Comparison of ENCODE assay signal across 6 worm cellular contexts in genomic region chrV:17659228-17659627, ce11.
TF ChIP-seq lines count a peak whose summit lies in the region.

TSS of gene fbxa-108 (minus strand) at chrV:17659385.

TF ChIP-seq in whole organism, L1 larva, 84 proteins besides CTCF, POLR2A, EP300 and RAD21 (continues in another document):
- TF ChIP-seq nhr-77 (tag; optimal IDR thresholded peaks at IDR 0.05; lab: Kevin White, UChicago): no peak
- TF ChIP-seq unc-30 (tag; optimal IDR thresholded peaks at IDR 0.05; lab: Kevin White, UChicago): no peak
- TF ChIP-seq mdl-1 (tag; optimal IDR thresholded peaks at IDR 0.05; lab: Kevin White, UChicago): peak in 1 of 2 experiments; percentile 52
- peak; percentile 65 for TF ChIP-seq nhr-90 (tag; optimal IDR thresholded peaks at IDR 0.05; lab: Kevin White, UChicago; ENCODE audit: poor library complexity)
- TF ChIP-seq zip-4 (GFP tag; optimal IDR thresholded peaks at IDR 0.05; lab: Kevin White, UChicago): peak; percentile 20
- TF ChIP-seq pqm-1 (tag; optimal IDR thresholded peaks at IDR 0.05; lab: Kevin White, UChicago): peak; percentile 94
- peak in 1 of 2 experiments; percentile 40 for TF ChIP-seq lin-35 (GFP tag; optimal IDR thresholded peaks at IDR 0.05; lab: Kevin White, UChicago)
- no peak for TF ChIP-seq nhr-11 (tag; optimal IDR thresholded peaks at IDR 0.05; lab: Kevin White, UChicago)
- TF ChIP-seq jun-1 (tag; optimal IDR thresholded peaks at IDR 0.05; lab: Kevin White, UChicago): peak; percentile 24
- TF ChIP-seq sup-37 (GFP tag; optimal IDR thresholded peaks at IDR 0.05; lab: Kevin White, UChicago): no peak
- TF ChIP-seq nhr-20 (tag; optimal IDR thresholded peaks at IDR 0.05; lab: Kevin White, UChicago): peak; percentile 64
- TF ChIP-seq nhr-12 (tag; optimal IDR thresholded peaks at IDR 0.05; lab: Kevin White, UChicago): no peak
- TF ChIP-seq hpl-2 (GFP tag; optimal IDR thresholded peaks at IDR 0.05; lab: Kevin White, UChicago): peak; percentile 28
- no peak for TF ChIP-seq egl-27 (tag; optimal IDR thresholded peaks at IDR 0.05; lab: Kevin White, UChicago)
- peak; percentile 36 for TF ChIP-seq nhr-19 (GFP tag; conservative IDR thresholded peaks at IDR 0.05; lab: Robert Waterston, UW)

TF ChIP-seq in whole organism, L2 larva, 48 proteins besides CTCF, POLR2A, EP300 and RAD21:
- peak; percentile 54 for TF ChIP-seq gmeb-1 (tag; optimal IDR thresholded peaks at IDR 0.05; lab: Kevin White, UChicago)
- TF ChIP-seq F13H6.1 (tag; optimal IDR thresholded peaks at IDR 0.05; lab: Kevin White, UChicago): peak; percentile 48
- no peak for TF ChIP-seq skn-1 (tag; optimal IDR thresholded peaks at IDR 0.05; lab: Kevin White, UChicago)
- peak; percentile 94 for TF ChIP-seq fos-1 (tag; optimal IDR thresholded peaks at IDR 0.05; lab: Kevin White, UChicago)
- TF ChIP-seq crh-2 (tag; optimal IDR thresholded peaks at IDR 0.05; lab: Kevin White, UChicago): peak; percentile 85
- peak; percentile 43 for TF ChIP-seq sma-3 (GFP tag; optimal IDR thresholded peaks at IDR 0.05; lab: Kevin White, UChicago)
- no peak for TF ChIP-seq aly-2 (tag; optimal IDR thresholded peaks at IDR 0.05; lab: Kevin White, UChicago)
- TF ChIP-seq sma-9 (GFP tag; optimal IDR thresholded peaks at IDR 0.05; lab: Kevin White, UChicago): peak; percentile 83
- no peak for TF ChIP-seq sma-9 (tag; optimal IDR thresholded peaks at IDR 0.05; lab: Kevin White, UChicago)
- no peak for TF ChIP-seq elt-1 (tag; optimal IDR thresholded peaks at IDR 0.05; lab: Kevin White, UChicago)

TF ChIP-seq in whole organism, L3 larva, 47 proteins besides CTCF, POLR2A, EP300 and RAD21:
- TF ChIP-seq jun-1 (tag; optimal IDR thresholded peaks at IDR 0.05; lab: Kevin White, UChicago) (peak; percentile 87), pqm-1 (tag; optimal IDR thresholded peaks at IDR 0.05; lab: Kevin White, UChicago) (peak; percentile 99), snpc-4 (tag; optimal IDR thresholded peaks at IDR 0.05; lab: Kevin White, UChicago) (peak; percentile 14), pha-4 (tag; optimal IDR thresholded peaks at IDR 0.05; lab: Kevin White, UChicago) (peak; percentile 71), ceh-28 (tag; optimal IDR thresholded peaks at IDR 0.05; lab: Kevin White, UChicago) (peak; percentile 60), nhr-11 (tag; optimal IDR thresholded peaks at IDR 0.05; lab: Kevin White, UChicago) (no peak), elt-2 (tag; optimal IDR thresholded peaks at IDR 0.05; lab: Kevin White, UChicago) (peak; percentile 100), ztf-4 (tag; optimal IDR thresholded peaks at IDR 0.05; lab: Kevin White, UChicago) (no peak)

TF ChIP-seq in whole organism, L4 larva, 104 proteins besides CTCF, POLR2A, EP300 and RAD21 (continues in another document):
- TF ChIP-seq attf-4 (tag; optimal IDR thresholded peaks at IDR 0.05; lab: Kevin White, UChicago) (no peak), nhr-48 (tag; optimal IDR thresholded peaks at IDR 0.05; lab: Kevin White, UChicago) (peak; percentile 91), lsy-2 (tag; optimal IDR thresholded peaks at IDR 0.05; lab: Kevin White, UChicago) (peak in 1 of 2 experiments; percentile 44), ceh-44 (GFP tag; IDR thresholded peaks at IDR 0.05; lab: Robert Waterston, UW) (no peak), dve-1 (tag; optimal IDR thresholded peaks at IDR 0.05; lab: Kevin White, UChicago; ENCODE audit: insufficient read depth) (peak; percentile 93), Y105C5A.15 (GFP tag; IDR thresholded peaks at IDR 0.05; lab: Robert Waterston, UW) (no peak), madf-5 (GFP tag; IDR thresholded peaks at IDR 0.05; lab: Robert Waterston, UW) (no peak), duxl-1 (tag; optimal IDR thresholded peaks at IDR 0.05; lab: Kevin White, UChicago; ENCODE audit: poor library complexity) (no peak), unc-39 (tag; optimal IDR thresholded peaks at IDR 0.05; lab: Kevin White, UChicago) (no peak), D1046.2 (GFP tag; IDR thresholded peaks at IDR 0.05; lab: Robert Waterston, UW) (no peak), mxl-3 (GFP tag; optimal IDR thresholded peaks at IDR 0.05; lab: Kevin White, UChicago) (peak; percentile 21), cey-2 (tag; optimal IDR thresholded peaks at IDR 0.05; lab: Kevin White, UChicago; ENCODE audit: borderline replicate concordance, insufficient read depth) (peak; percentile 40), tag-97 (GFP tag; IDR thresholded peaks at IDR 0.05; lab: Robert Waterston, UW) (no peak), mes-2 (tag; optimal IDR thresholded peaks at IDR 0.05; lab: Kevin White, UChicago; ENCODE audit: poor library complexity, severe bottlenecking) (peak; percentile 43), dmd-6 (GFP tag; IDR thresholded peaks at IDR 0.05; lab: Robert Waterston, UW) (peak; percentile 97), mep-1 (tag; optimal IDR thresholded peaks at IDR 0.05; lab: Kevin White, UChicago) (peak; percentile 56), hlh-30 (tag; optimal IDR thresholded peaks at IDR 0.05; lab: Kevin White, UChicago; ENCODE audit: insufficient read depth) (peak; percentile 46), nhr-76 (tag; optimal IDR thresholded peaks at IDR 0.05; lab: Kevin White, UChicago) (no peak), T26A8.4 (GFP tag; IDR thresholded peaks at IDR 0.05; lab: Robert Waterston, UW) (no peak), hif-1 (tag; optimal IDR thresholded peaks at IDR 0.05; lab: Kevin White, UChicago) (peak; percentile 7 to 45)

TF ChIP-seq in whole organism, late embryonic, 69 proteins besides CTCF, POLR2A, EP300 and RAD21:
- peak; percentile 92 for TF ChIP-seq elt-2 (tag; optimal IDR thresholded peaks at IDR 0.05; lab: Kevin White, UChicago)
- TF ChIP-seq tbx-7 (tag; optimal IDR thresholded peaks at IDR 0.05; lab: Kevin White, UChicago): no peak
- no peak for TF ChIP-seq ceh-18 (tag; optimal IDR thresholded peaks at IDR 0.05; lab: Kevin White, UChicago)
- TF ChIP-seq elt-4 (tag; optimal IDR thresholded peaks at IDR 0.05; lab: Kevin White, UChicago): no peak

TF ChIP-seq in whole organism, young adult, 124 proteins besides CTCF, POLR2A, EP300 and RAD21 (continues in another document):
- TF ChIP-seq cebp-2 (GFP tag; IDR thresholded peaks at IDR 0.05; lab: Robert Waterston, UW): no peak
- no peak for TF ChIP-seq F57C9.4 (tag; optimal IDR thresholded peaks at IDR 0.05; lab: Kevin White, UChicago)
- TF ChIP-seq ztf-18 (tag; optimal IDR thresholded peaks at IDR 0.05; lab: Kevin White, UChicago): no peak
- no peak for TF ChIP-seq egrh-3 (GFP tag; IDR thresholded peaks at IDR 0.05; lab: Robert Waterston, UW)
- TF ChIP-seq unc-62 (GFP tag; optimal IDR thresholded peaks at IDR 0.05; lab: Kevin White, UChicago): peak; percentile 17
- no peak for TF ChIP-seq somi-1 (GFP tag; optimal IDR thresholded peaks at IDR 0.05; lab: Kevin White, UChicago)
- TF ChIP-seq pha-4 (tag; optimal IDR thresholded peaks at IDR 0.05; lab: Kevin White, UChicago): peak; percentile 82
- no peak for TF ChIP-seq nhr-120 (GFP tag; IDR thresholded peaks at IDR 0.05; lab: Robert Waterston, UW)
- no peak for TF ChIP-seq sptf-2 (GFP tag; optimal IDR thresholded peaks at IDR 0.05; lab: Kevin White, UChicago)
- TF ChIP-seq F33H1.4 (GFP tag; IDR thresholded peaks at IDR 0.05; lab: Robert Waterston, UW): no peak
- no peak for TF ChIP-seq nhr-27 (tag; optimal IDR thresholded peaks at IDR 0.05; lab: Kevin White, UChicago)
- peak; percentile 9 for TF ChIP-seq F22D6.2 (tag; optimal IDR thresholded peaks at IDR 0.05; lab: Kevin White, UChicago)
- no peak for TF ChIP-seq C17E4.6 (GFP tag; IDR thresholded peaks at IDR 0.05; lab: Robert Waterston, UW)
- no peak for TF ChIP-seq T26A5.8 (tag; optimal IDR thresholded peaks at IDR 0.05; lab: Kevin White, UChicago)
- no peak for TF ChIP-seq xnd-1 (tag; optimal IDR thresholded peaks at IDR 0.05; lab: Kevin White, UChicago)
- no peak for TF ChIP-seq die-1 (tag; optimal IDR thresholded peaks at IDR 0.05; lab: Kevin White, UChicago)
- peak; percentile 78 for TF ChIP-seq atf-7 (tag; optimal IDR thresholded peaks at IDR 0.05; lab: Kevin White, UChicago)
- no peak for TF ChIP-seq B0261.1 (tag; optimal IDR thresholded peaks at IDR 0.05; lab: Kevin White, UChicago)
- TF ChIP-seq lsy-27 (tag; optimal IDR thresholded peaks at IDR 0.05; lab: Kevin White, UChicago; ENCODE audit: borderline replicate concordance, insufficient read depth): no peak
- no peak for TF ChIP-seq snpc-1.1 (tag; optimal IDR thresholded peaks at IDR 0.05; lab: Kevin White, UChicago; ENCODE audit: insufficient read depth)
- no peak for TF ChIP-seq rpc-1 (optimal IDR thresholded peaks at IDR 0.05; lab: Kevin White, UChicago)
- no peak for TF ChIP-seq rpc-1 (tag; optimal IDR thresholded peaks at IDR 0.05; lab: Kevin White, UChicago)
- no peak for TF ChIP-seq rcor-1 (GFP tag; IDR thresholded peaks at IDR 0.05; lab: Robert Waterston, UW)
- TF ChIP-seq mxl-1 (tag; optimal IDR thresholded peaks at IDR 0.05; lab: Kevin White, UChicago): no peak
- no peak for TF ChIP-seq chd-7 (tag; optimal IDR thresholded peaks at IDR 0.05; lab: Kevin White, UChicago)
- TF ChIP-seq D2030.7 (GFP tag; IDR thresholded peaks at IDR 0.05; lab: Robert Waterston, UW): no peak
- TF ChIP-seq T07F8.4 (tag; optimal IDR thresholded peaks at IDR 0.05; lab: Kevin White, UChicago): no peak
- TF ChIP-seq mel-28 (tag; optimal IDR thresholded peaks at IDR 0.05; lab: Kevin White, UChicago; ENCODE audit: borderline replicate concordance): no peak
- TF ChIP-seq zfh-2 (GFP tag; conservative IDR thresholded peaks at IDR 0.05; lab: Robert Waterston, UW): no peak
- TF ChIP-seq him-1 (tag; optimal IDR thresholded peaks at IDR 0.05; lab: Kevin White, UChicago): no peak
- peak; percentile 64 for TF ChIP-seq B0336.3 (GFP tag; IDR thresholded peaks at IDR 0.05; lab: Robert Waterston, UW)
- TF ChIP-seq attf-3 (GFP tag; conservative IDR thresholded peaks at IDR 0.05; lab: Robert Waterston, UW): no peak
- TF ChIP-seq lir-1 (GFP tag; conservative IDR thresholded peaks at IDR 0.05; lab: Robert Waterston, UW): no peak
- peak; percentile 55; the same call in 1 of the 2 replicates for TF ChIP-seq dox-1 (GFP tag; IDR thresholded peaks at IDR 0.05; lab: Robert Waterston, UW)
- no peak for TF ChIP-seq pbrm-1 (GFP tag; IDR thresholded peaks at IDR 0.05; lab: Robert Waterston, UW)
- TF ChIP-seq ceh-100 (GFP tag; IDR thresholded peaks at IDR 0.05; lab: Robert Waterston, UW): no peak
- TF ChIP-seq Y56A3A.18 (GFP tag; IDR thresholded peaks at IDR 0.05; lab: Robert Waterston, UW): no peak
- no peak for TF ChIP-seq ztf-26 (tag; optimal IDR thresholded peaks at IDR 0.05; lab: Kevin White, UChicago)
- peak; percentile 13 for TF ChIP-seq attf-5 (GFP tag; optimal IDR thresholded peaks at IDR 0.05; lab: Kevin White, UChicago)
- no peak for TF ChIP-seq K11D2.4 (GFP tag; IDR thresholded peaks at IDR 0.05; lab: Robert Waterston, UW)
- no peak for TF ChIP-seq efl-1 (GFP tag; optimal IDR thresholded peaks at IDR 0.05; lab: Kevin White, UChicago)
- TF ChIP-seq attf-6 (GFP tag; IDR thresholded peaks at IDR 0.05; lab: Robert Waterston, UW): no peak
- TF ChIP-seq F37B4.10 (GFP tag; IDR thresholded peaks at IDR 0.05; lab: Robert Waterston, UW): no peak
